Worm (Caenorhabditis elegans): Measurements from ENCODE around the gene F49E12.10.

DNA sequence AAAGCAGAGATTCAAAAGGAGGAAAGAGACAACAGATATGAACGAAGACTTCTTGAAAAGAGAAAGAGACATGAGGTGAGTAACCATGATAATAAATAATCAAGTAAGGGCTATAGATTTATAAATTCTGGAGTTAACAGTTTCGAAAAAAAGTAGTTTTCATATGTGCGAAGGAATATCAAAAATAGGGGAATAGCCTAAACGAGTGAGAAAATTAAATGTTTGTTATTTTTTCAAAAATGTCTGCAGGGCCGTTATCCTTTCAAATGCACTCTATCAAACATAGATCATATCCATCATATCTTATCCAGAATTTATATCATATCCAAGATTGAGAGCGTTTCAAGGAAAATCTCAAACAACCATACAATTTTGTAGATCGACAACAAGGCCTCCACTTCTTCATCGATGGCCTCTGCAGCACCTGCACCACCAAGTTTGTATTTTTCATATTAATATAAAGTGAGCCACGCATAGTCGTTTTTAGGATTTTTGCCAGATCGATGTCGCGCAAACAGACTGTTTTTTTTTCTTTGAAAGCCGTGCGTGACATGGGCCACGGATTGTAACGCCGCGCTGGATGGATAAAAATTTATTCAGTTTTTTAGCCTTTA lies 30.0 kb downstream of the F49E12.10 start:
- TF ChIP-seq Y79H2A.3 (GFP tag; conservative IDR thresholded peaks at IDR 0.05) (no peak), pha-4 (tag; optimal IDR thresholded peaks at IDR 0.05) (no peak), snpc-4 (GFP tag; optimal IDR thresholded peaks at IDR 0.05) (no peak), snpc-4 (tag; optimal IDR thresholded peaks at IDR 0.05) (no peak), hmg-1.2 (GFP tag; IDR thresholded peaks at IDR 0.05) (no peak)

All from whole organism, young adult.